Worm (Caenorhabditis elegans) whole organism, late embryonic: ENCODE data around the gene hrg-2.

Source experiments
- C08G9.2 ChIP-seq: sonication (generic microtip); optimal IDR thresholded peaks from 2 replicates; lab custom pipeline; 2016; ENCODE audit warnings: mild to moderate bottlenecking, missing genetic modification characterization, moderate library complexity, missing compliant biosample characterization
- K09A11.1 ChIP-seq: sonication (generic microtip); optimal IDR thresholded peaks from 2 replicates; lab custom pipeline; 2017; ENCODE audit warnings: antibody characterized with exemption, mild to moderate bottlenecking, missing genetic modification characterization, missing compliant biosample characterization; ENCODE audit not compliant: insufficient read depth
- ceh-2 ChIP-seq: sonication (generic microtip); optimal IDR thresholded peaks from 2 replicates; lab custom pipeline; 2016; ENCODE audit warnings: missing genotype, missing genetic modification characterization, missing compliant biosample characterization
- dmd-4 ChIP-seq: sonication (generic microtip); optimal IDR thresholded peaks from 2 replicates; lab custom pipeline; 2016; ENCODE audit warnings: borderline replicate concordance, missing genetic modification characterization, missing compliant biosample characterization
- fkh-10 ChIP-seq: fragments of 150-350 bp; optimal IDR thresholded peaks from 2 replicates; lab custom pipeline; 2014; ENCODE audit warnings: missing biosample characterization, missing genetic modification reagents, missing genetic modification characterization
- hlh-15 ChIP-seq: sonication (generic microtip); optimal IDR thresholded peaks from 2 replicates; lab custom pipeline; 2016; ENCODE audit warnings: missing genetic modification characterization, missing compliant biosample characterization
- ref-2 ChIP-seq: sonication (generic microtip); optimal IDR thresholded peaks from 2 replicates; lab custom pipeline; 2016; ENCODE audit warnings: missing genetic modification characterization, missing compliant biosample characterization
- sox-4 ChIP-seq: sonication (generic microtip); optimal IDR thresholded peaks from 2 replicates; lab custom pipeline; 2017; ENCODE audit warnings: mild to moderate bottlenecking, missing genetic modification characterization, inconsistent platforms, missing compliant biosample characterization
- tbx-7 ChIP-seq: sonication (generic microtip); optimal IDR thresholded peaks from 2 replicates; lab custom pipeline; 2016; ENCODE audit warnings: missing genotype, missing genetic modification characterization, missing compliant biosample characterization

ce11 chrV:12449902-12450301, 39.6 kb upstream of the hrg-2 start, which contains the start of gene C54D10.10:
- TF ChIP-seq K09A11.1 (no peak), hlh-15 (tag; lab: Kevin White, UChicago) (no peak), ref-2 (no peak), ceh-2 (tag; lab: Kevin White, UChicago) (no peak), dmd-4 (tag; lab: Kevin White, UChicago) (no peak), sox-4 (tag; lab: Kevin White, UChicago) (no peak), C08G9.2 (tag; lab: Kevin White, UChicago) (no peak), tbx-7 (tag; lab: Kevin White, UChicago) (no peak), fkh-10 (no peak)
